Worm (Caenorhabditis elegans) whole organism, early embryonic: ENCODE measurements around the gene C38C5.1.

Source experiments
- F13C5.2 ChIP-seq: sonication (generic microtip); optimal IDR thresholded peaks from 2 replicates; lab custom pipeline; 2017; ENCODE audit warnings: mild to moderate bottlenecking, missing genetic modification characterization, inconsistent platforms, missing compliant biosample characterization
- ama-1 ChIP-seq: fragments of 150-350 bp; optimal IDR thresholded peaks from 2 replicates; lab custom pipeline; 2014
- flt-1 ChIP-seq: fragments of 200-800 bp; sonication (Bioruptor generic); IDR thresholded peaks from 2 replicates; pipeline ENCODE4 v1.3.6; 2022; ENCODE audit warnings: missing genetic modification characterization, missing compliant biosample characterization
- sea-1 ChIP-seq: fragments of 200-800 bp; sonication (Bioruptor generic); conservative IDR thresholded peaks from 2 replicates; pipeline ENCODE4 v1.3.6; 2022; ENCODE audit warnings: missing genetic modification characterization, missing compliant biosample characterization
- tra-4 ChIP-seq: sonication (generic microtip); optimal IDR thresholded peaks from 2 replicates; lab custom pipeline; 2017; ENCODE audit warnings: missing genetic modification characterization, missing compliant biosample characterization

ce11 chrX:5591830-5592229 lies 34.0 kb downstream of the C38C5.1 start:
- TF ChIP-seq ama-1 (lab: Kevin White, UChicago) = no peak
- TF ChIP-seq flt-1 (GFP tag; lab: Robert Waterston, UW) = 0 out of 2 replicates have a peak, but pooled peaks have one; percentile 14
- no peak for TF ChIP-seq tra-4
- TF ChIP-seq sea-1 (GFP tag; lab: Robert Waterston, UW) = 0 out of 2 replicates have a peak, but pooled peaks have one; percentile 36
- TF ChIP-seq F13C5.2 = peak; percentile 60
